Fruit fly (Drosophila melanogaster): Measurements from ENCODE around the gene zfh1.

zfh1 gene

DNA sequence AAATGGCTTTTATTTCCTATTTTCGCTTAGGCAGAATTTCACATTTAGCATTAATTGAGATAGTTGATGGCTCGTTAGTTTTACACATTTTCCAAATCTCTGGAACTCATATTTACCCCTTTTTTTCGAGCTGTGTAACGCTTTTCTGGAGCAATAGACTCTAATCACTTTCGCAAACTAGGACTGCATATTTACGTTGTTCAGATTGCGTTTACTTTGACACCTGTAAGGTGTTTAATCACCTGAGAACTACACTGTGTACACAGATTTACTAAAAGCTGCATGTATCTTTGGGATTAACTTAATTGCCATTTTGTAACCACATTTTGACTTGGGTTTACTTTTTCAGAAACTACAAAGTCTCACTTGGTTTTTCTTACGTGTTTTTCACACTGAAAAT, 37.1 kb downstream of the zfh1 start (continued):
- peak; percentile 58 for TF ChIP-seq HHEX (GFP tag; optimal IDR thresholded peaks at IDR 0.05)
- TF ChIP-seq CG7987 (GFP tag; optimal IDR thresholded peaks at IDR 0.05) = peak; percentile 34
- TF ChIP-seq gem (tag; optimal IDR thresholded peaks at IDR 0.05) = peak; percentile 41
- no peak for TF ChIP-seq CG1529 (GFP tag; optimal IDR thresholded peaks at IDR 0.05)
- TF ChIP-seq seq (GFP tag; IDR thresholded peaks at IDR 0.05) = peak; percentile 75; the same call in 1 of the 2 replicates
- TF ChIP-seq scrt (GFP tag; optimal IDR thresholded peaks at IDR 0.05) = peak; percentile 7
- peak; percentile 29 for TF ChIP-seq CG11504 (tag; optimal IDR thresholded peaks at IDR 0.05)
- no peak for TF ChIP-seq Ets65A (GFP tag)
- TF ChIP-seq CG12071 (GFP tag; optimal IDR thresholded peaks at IDR 0.05) = peak; percentile 69
- TF ChIP-seq Fer1 (GFP tag; optimal IDR thresholded peaks at IDR 0.05) = peak; percentile 14
- peak; percentile 11 for TF ChIP-seq tin (GFP tag; optimal IDR thresholded peaks at IDR 0.05)
- TF ChIP-seq dysf (GFP tag; IDR thresholded peaks at IDR 0.05) = peak; percentile 35; the same call in 1 of the 3 replicates
- TF ChIP-seq pan (optimal IDR thresholded peaks at IDR 0.05) = no peak
- TF ChIP-seq pan (GFP tag; optimal IDR thresholded peaks at IDR 0.05 in 1 of 2, IDR thresholded peaks at IDR 0.05 in 1 of 2) = peak in 1 of 2 experiments; percentile 41
- peak; percentile 4 for TF ChIP-seq Blimp-1 (GFP tag; optimal IDR thresholded peaks at IDR 0.05)
- TF ChIP-seq CG2120 (GFP tag; optimal IDR thresholded peaks at IDR 0.05) = peak; percentile 12
- peak; percentile 43 for TF ChIP-seq ATbp (GFP tag; optimal IDR thresholded peaks at IDR 0.05)
- TF ChIP-seq crp (GFP tag; optimal IDR thresholded peaks at IDR 0.05) = peak in 1 of 2 experiments; percentile 6
- no peak for TF ChIP-seq CG13624 (GFP tag; optimal IDR thresholded peaks at IDR 0.05)
- TF ChIP-seq CG11456 (GFP tag; IDR thresholded peaks at IDR 0.05) = peak; percentile 30; the same call in 1 of the 3 replicates
- TF ChIP-seq yki (optimal IDR thresholded peaks at IDR 0.05) = no peak
- TF ChIP-seq CG2129 (GFP tag; IDR thresholded peaks at IDR 0.05; ENCODE audit: partially characterized antibody) = no peak
- TF ChIP-seq CG10462 (GFP tag; optimal IDR thresholded peaks at IDR 0.05) = no peak
- TF ChIP-seq NFAT (GFP tag; IDR thresholded peaks at IDR 0.05) = 0 out of 2 replicates have a peak, but pooled peaks have one; percentile 27
- no peak for TF ChIP-seq hkb (optimal IDR thresholded peaks at IDR 0.05)
- peak; percentile 76 for TF ChIP-seq hkb (GFP tag; IDR thresholded peaks at IDR 0.05)
- peak; percentile 20; the same call in 1 of the 2 replicates for TF ChIP-seq gsb (GFP tag; IDR thresholded peaks at IDR 0.05)
- TF ChIP-seq CG4854 (GFP tag; optimal IDR thresholded peaks at IDR 0.05) = peak; percentile 2
- TF ChIP-seq danr (GFP tag; IDR thresholded peaks at IDR 0.05) = peak; percentile 13; the same call in 1 of the 2 replicates
- peak; percentile 0 for TF ChIP-seq CG15601 (tag; optimal IDR thresholded peaks at IDR 0.05)
- no peak for TF ChIP-seq CG14050 (GFP tag; IDR thresholded peaks at IDR 0.05)
- TF ChIP-seq Bteb2 (GFP tag; optimal IDR thresholded peaks at IDR 0.05) = peak; percentile 4
- peak; percentile 23; the same call in 1 of the 2 replicates for TF ChIP-seq ranshi (GFP tag; IDR thresholded peaks at IDR 0.05)
- TF ChIP-seq CG12219 (GFP tag; optimal IDR thresholded peaks at IDR 0.05) = peak; percentile 28
- peak; percentile 20 for TF ChIP-seq Camta (GFP tag; optimal IDR thresholded peaks at IDR 0.05)
- no peak for TF ChIP-seq CG16815 (GFP tag; optimal IDR thresholded peaks at IDR 0.05)
- peak; percentile 34 for TF ChIP-seq CG15514 (GFP tag; optimal IDR thresholded peaks at IDR 0.05)
- TF ChIP-seq MTF-1 (GFP tag; optimal IDR thresholded peaks at IDR 0.05; ENCODE audit: borderline replicate concordance) = peak; percentile 11
- TF ChIP-seq E2f1 (GFP tag; IDR thresholded peaks at IDR 0.05) = no peak
- peak; percentile 48 for TF ChIP-seq CG17912 (GFP tag; optimal IDR thresholded peaks at IDR 0.05)
- TF ChIP-seq CG34422 (GFP tag; IDR thresholded peaks at IDR 0.05) = peak; percentile 29; the same call in 1 of the 3 replicates
- TF ChIP-seq CG8924 (tag; optimal IDR thresholded peaks at IDR 0.05) = no peak
- TF ChIP-seq CG11085 (GFP tag; IDR thresholded peaks at IDR 0.05) = no peak
- TF ChIP-seq CG9932 (GFP tag; IDR thresholded peaks at IDR 0.05) = peak; percentile 61
- peak; percentile 41 for TF ChIP-seq tio (GFP tag; optimal IDR thresholded peaks at IDR 0.05)
- TF ChIP-seq CG15073 (GFP tag; optimal IDR thresholded peaks at IDR 0.05) = no peak
- TF ChIP-seq Hr51 (GFP tag; optimal IDR thresholded peaks at IDR 0.05) = peak in 1 of 2 experiments; percentile 9
- TF ChIP-seq CG31224 (GFP tag; IDR thresholded peaks at IDR 0.05) = peak; percentile 17; the same call in 1 of the 2 replicates
- peak; percentile 41 for TF ChIP-seq CrebB (tag; optimal IDR thresholded peaks at IDR 0.05)
- TF ChIP-seq CG8290 (GFP tag; optimal IDR thresholded peaks at IDR 0.05) = no peak
- TF ChIP-seq CG8290 (tag; optimal IDR thresholded peaks at IDR 0.05) = peak in 1 of 2 experiments; percentile 80
